Worm (Caenorhabditis elegans) whole organism, L4 larva: ENCODE results near the gene T24D8.6.
A peak's percentile ranks its signal among the peaks of the same experiment; 100 is the strongest.

Source experiments
- F37D6.2 ChIP-seq: sonication (generic microtip); optimal IDR thresholded peaks from 2 replicates; lab custom pipeline; 2016; ENCODE audit warnings: mild to moderate bottlenecking, missing genetic modification characterization, missing compliant biosample characterization
- F44E2.7 ChIP-seq: fragments of 200-800 bp; sonication (Bioruptor generic); IDR thresholded peaks from 2 replicates; pipeline ENCODE4 v2.1.2; 2022; ENCODE audit warnings: missing genetic modification characterization, missing compliant biosample characterization
- Y75B8A.6 ChIP-seq: fragments of 200-800 bp; sonication (Bioruptor generic); IDR thresholded peaks from 2 replicates; pipeline ENCODE4 v1.3.6; 2022; ENCODE audit warnings: missing genetic modification reagents, missing genetic modification characterization, missing compliant biosample characterization
- ZK546.5 ChIP-seq, 2 experiments: sonication (generic microtip); optimal IDR thresholded peaks; 2 replicates each; lab custom pipeline; 2017; ENCODE audit warnings: missing biosample characterization in 2 of 2, missing genetic modification characterization in 2 of 2
- aha-1 ChIP-seq: fragments of 150-350 bp; peaks from one replicate; lab custom pipeline; 2014; ENCODE audit warnings: missing biosample characterization, missing genetic modification characterization
- aly-2 ChIP-seq: sonication (generic microtip); optimal IDR thresholded peaks from 2 replicates; lab custom pipeline; 2018; ENCODE audit warnings: missing biosample characterization, missing genetic modification characterization
- ama-1 ChIP-seq: fragments of 150-350 bp; optimal IDR thresholded peaks from 2 replicates; lab custom pipeline; 2014; ENCODE audit warnings: inconsistent platforms, mixed read lengths
- arid-1 ChIP-seq: fragments of 200-800 bp; sonication (Bioruptor generic); conservative IDR thresholded peaks from 2 replicates; pipeline ENCODE4 v1.3.6; 2022; ENCODE audit warnings: missing genetic modification reagents, missing genetic modification characterization, missing compliant biosample characterization
- ceh-20 ChIP-seq: fragments of 200-800 bp; sonication (Bioruptor generic); IDR thresholded peaks from 2 replicates; pipeline ENCODE4 v1.3.6; 2022; ENCODE audit warnings: missing genetic modification reagents, missing genetic modification characterization, missing compliant biosample characterization
- ceh-28 ChIP-seq: fragments of 150-350 bp; optimal IDR thresholded peaks from 2 replicates; lab custom pipeline; 2014; ENCODE audit warnings: missing biosample characterization, missing genetic modification reagents, missing genetic modification characterization
- ceh-32 ChIP-seq: sonication (generic microtip); optimal IDR thresholded peaks from 2 replicates; lab custom pipeline; 2016; ENCODE audit warnings: mild to moderate bottlenecking, missing genetic modification characterization, missing compliant biosample characterization; ENCODE audit not compliant: poor library complexity
- ceh-44 ChIP-seq: fragments of 200-800 bp; sonication (Bioruptor generic); IDR thresholded peaks from 2 replicates; pipeline ENCODE4 v1.3.6; 2022; ENCODE audit warnings: missing genetic modification reagents, missing genetic modification characterization, missing compliant biosample characterization
- ces-1 ChIP-seq: fragments of 150-350 bp; sonication (generic microtip); optimal IDR thresholded peaks from 4 replicates; lab custom pipeline; 2014; ENCODE audit warnings: missing biosample characterization, missing genetic modification reagents, missing genetic modification characterization
- cey-2 ChIP-seq: sonication (generic microtip); optimal IDR thresholded peaks from 3 replicates; lab custom pipeline; 2017; ENCODE audit warnings: missing genetic modification characterization, mild to moderate bottlenecking, missing compliant biosample characterization, antibody characterized with exemption, borderline replicate concordance; ENCODE audit not compliant: insufficient read depth
- daf-12 ChIP-seq: fragments of 150-350 bp; optimal IDR thresholded peaks from 2 replicates; lab custom pipeline; 2014; ENCODE audit warnings: missing biosample characterization, missing genetic modification reagents, missing genetic modification characterization
- daf-16 ChIP-seq, 3 experiments: sonication (generic microtip); optimal IDR thresholded peaks; 2 replicates each; lab custom pipeline; 2016 to 2017; ENCODE audit warnings: missing genetic modification characterization in 3 of 3, missing genetic modification reagents in 3 of 3, mild to moderate bottlenecking in 2 of 3, missing compliant biosample characterization in 2 of 3, missing biosample characterization in 1 of 3, moderate library complexity in 1 of 3
- dmd-6 ChIP-seq: fragments of 200-800 bp; sonication (Bioruptor generic); IDR thresholded peaks from 2 replicates; pipeline ENCODE4 v1.3.6; 2022; ENCODE audit warnings: missing genetic modification reagents, missing genetic modification characterization, missing compliant biosample characterization
- dmd-9 ChIP-seq: fragments of 200-800 bp; sonication (Bioruptor generic); IDR thresholded peaks from 2 replicates; pipeline ENCODE4 v1.3.6; 2022; ENCODE audit warnings: missing genetic modification reagents, missing genetic modification characterization, missing compliant biosample characterization
- duxl-1 ChIP-seq: sonication (generic microtip); optimal IDR thresholded peaks from 2 replicates; lab custom pipeline; 2016; ENCODE audit warnings: mild to moderate bottlenecking, missing genetic modification characterization, moderate library complexity, missing compliant biosample characterization; ENCODE audit not compliant: poor library complexity
- egl-27 ChIP-seq: sonication (generic microtip); optimal IDR thresholded peaks from 3 replicates; lab custom pipeline; 2017; ENCODE audit warnings: missing biosample characterization, missing genetic modification reagents, missing genetic modification characterization
- egl-43 ChIP-seq: fragments of 200-800 bp; sonication (Bioruptor generic); IDR thresholded peaks from 2 replicates; pipeline ENCODE4 v1.3.6; 2022; ENCODE audit warnings: missing genetic modification reagents, missing genetic modification characterization, missing compliant biosample characterization
- fkh-10 ChIP-seq: fragments of 150-350 bp; optimal IDR thresholded peaks from 2 replicates; lab custom pipeline; 2014; ENCODE audit warnings: missing biosample characterization, missing genetic modification reagents, missing genetic modification characterization
- hlh-11 ChIP-seq: fragments of 200-800 bp; sonication (Bioruptor generic); optimal IDR thresholded peaks from 2 replicates; lab custom pipeline; 2018; ENCODE audit warnings: mild to moderate bottlenecking, missing genetic modification characterization, missing compliant biosample characterization
- hlh-30 ChIP-seq: sonication (generic microtip); optimal IDR thresholded peaks from 2 replicates; lab custom pipeline; 2017; ENCODE audit warnings: antibody characterized with exemption, mild to moderate bottlenecking, missing genetic modification characterization, missing compliant biosample characterization; ENCODE audit not compliant: insufficient read depth
- hmg-1.1 ChIP-seq: fragments of 200-800 bp; sonication (Bioruptor generic); IDR thresholded peaks from 2 replicates; pipeline ENCODE4 v1.3.6; 2022; ENCODE audit warnings: missing genetic modification reagents, missing genetic modification characterization, missing compliant biosample characterization
- jun-1 ChIP-seq: fragments of 150-350 bp; optimal IDR thresholded peaks from 2 replicates; lab custom pipeline; 2014; ENCODE audit warnings: missing biosample characterization, missing genetic modification reagents, missing genetic modification characterization
- lin-39 ChIP-seq: fragments of 150-350 bp; optimal IDR thresholded peaks from 2 replicates; lab custom pipeline; 2014; ENCODE audit warnings: missing biosample characterization, missing genetic modification reagents, missing genetic modification characterization
- mdl-1 ChIP-seq, 2 experiments: fragments of 150-350 bp in 1 of 2; sonication (generic microtip) in 1 of 2; optimal IDR thresholded peaks; 2 replicates each; lab custom pipeline; 2014 to 2017; ENCODE audit warnings: missing biosample characterization in 2 of 2, missing genetic modification characterization in 2 of 2
- mep-1 ChIP-seq: fragments of 150-350 bp; sonication (generic microtip); optimal IDR thresholded peaks from 3 replicates; lab custom pipeline; 2014; ENCODE audit warnings: missing biosample characterization, missing genetic modification characterization
- mxl-3 ChIP-seq: fragments of 200-800 bp; sonication (Bioruptor generic); optimal IDR thresholded peaks from 2 replicates; lab custom pipeline; 2018; ENCODE audit warnings: mild to moderate bottlenecking, missing genetic modification characterization, missing compliant biosample characterization
- nhr-10 ChIP-seq: fragments of 150-350 bp; optimal IDR thresholded peaks from 2 replicates; lab custom pipeline; 2014; ENCODE audit warnings: missing biosample characterization, missing genetic modification characterization
- nhr-102 ChIP-seq: sonication (generic microtip); optimal IDR thresholded peaks from 2 replicates; lab custom pipeline; 2016; ENCODE audit warnings: mild to moderate bottlenecking, missing genetic modification characterization, moderate library complexity, missing compliant biosample characterization
- nhr-11 ChIP-seq: fragments of 150-350 bp; optimal IDR thresholded peaks from 2 replicates; lab custom pipeline; 2014; ENCODE audit warnings: missing biosample characterization, missing genetic modification characterization
- nhr-237 ChIP-seq: sonication (generic microtip); optimal IDR thresholded peaks from 2 replicates; lab custom pipeline; 2017; ENCODE audit warnings: missing biosample characterization, missing genetic modification characterization
- nhr-25 ChIP-seq: sonication (generic microtip); optimal IDR thresholded peaks from 2 replicates; lab custom pipeline; 2017; ENCODE audit warnings: missing genetic modification characterization, mild to moderate bottlenecking, missing compliant biosample characterization, antibody characterized with exemption, moderate library complexity, borderline replicate concordance; ENCODE audit not compliant: insufficient read depth
- nhr-28 ChIP-seq: fragments of 150-350 bp; optimal IDR thresholded peaks from 2 replicates; lab custom pipeline; 2014; ENCODE audit warnings: missing biosample characterization, missing genetic modification characterization
- nhr-42 ChIP-seq: fragments of 200-800 bp; sonication (Bioruptor generic); IDR thresholded peaks from 2 replicates; pipeline ENCODE4 v1.3.6; 2022; ENCODE audit warnings: missing genetic modification characterization, missing compliant biosample characterization
- nhr-76 ChIP-seq: fragments of 150-350 bp; optimal IDR thresholded peaks from 2 replicates; lab custom pipeline; 2014; ENCODE audit warnings: missing biosample characterization, missing genetic modification characterization
- pha-4 ChIP-seq, 2 experiments: fragments of 150-350 bp in 1 of 2; fragments of 200-800 bp in 1 of 2; sonication (Bioruptor generic) in 1 of 2; IDR thresholded peaks in 1 of 2; optimal IDR thresholded peaks in 1 of 2; 2 replicates each; pipeline versions ENCODE4 v1.3.6 to Lab custom; 2014 to 2022; ENCODE audit warnings: missing genetic modification characterization in 2 of 2, missing genetic modification reagents in 2 of 2, missing biosample characterization in 1 of 2, missing compliant biosample characterization in 1 of 2
- php-3 ChIP-seq: fragments of 200-800 bp; sonication (Bioruptor generic); IDR thresholded peaks from 2 replicates; pipeline ENCODE4 v1.3.6; 2022; ENCODE audit warnings: missing genetic modification reagents, missing genetic modification characterization, missing compliant biosample characterization
- pqm-1 ChIP-seq: sonication (generic microtip); optimal IDR thresholded peaks from 2 replicates; lab custom pipeline; 2017; ENCODE audit warnings: missing biosample characterization, missing genetic modification characterization
- set-16 ChIP-seq: fragments of 200-800 bp; sonication (Bioruptor generic); IDR thresholded peaks from 2 replicates; pipeline ENCODE4 v1.3.6; 2022; ENCODE audit warnings: missing genetic modification reagents, missing genetic modification characterization, missing compliant biosample characterization
- snpc-4 ChIP-seq: fragments of 150-350 bp; optimal IDR thresholded peaks from 2 replicates; lab custom pipeline; 2014; ENCODE audit warnings: missing biosample characterization, missing genetic modification characterization
- zfp-2 ChIP-seq: sonication (generic microtip); optimal IDR thresholded peaks from 2 replicates; lab custom pipeline; 2016; ENCODE audit warnings: mild to moderate bottlenecking, missing genetic modification characterization, missing compliant biosample characterization
- zip-2 ChIP-seq: fragments of 150-350 bp; optimal IDR thresholded peaks from 2 replicates; lab custom pipeline; 2014; ENCODE audit warnings: missing biosample characterization, missing genetic modification characterization
- ztf-7 ChIP-seq: fragments of 150-350 bp; optimal IDR thresholded peaks from 2 replicates; lab custom pipeline; 2014; ENCODE audit warnings: missing biosample characterization, missing genetic modification characterization

The T24D8.6 gene

DNA sequence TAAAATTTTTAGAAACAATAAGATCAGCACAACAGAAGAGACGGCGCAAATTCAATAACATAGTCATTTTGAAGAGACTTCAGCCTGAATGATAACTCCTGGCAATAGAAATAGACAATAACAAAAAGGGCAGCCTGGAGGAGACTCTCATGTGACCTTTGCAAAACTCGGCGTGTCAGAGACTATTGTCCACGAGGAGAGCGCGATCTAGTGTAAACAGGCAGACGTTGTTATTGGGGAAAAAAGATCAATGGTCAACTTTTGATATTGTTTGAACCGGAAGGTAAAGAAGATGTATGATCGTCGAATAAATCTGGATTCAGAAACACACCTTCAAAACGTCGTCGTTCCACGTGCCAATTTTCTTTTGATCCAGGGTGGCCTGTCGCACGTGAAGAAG, 49.6 kb downstream of the T24D8.6 start:
- no peak for TF ChIP-seq aly-2 (tag; lab: Kevin White, UChicago)
- TF ChIP-seq ZK546.5 (tag; optimal IDR thresholded peaks at IDR 0.05; lab: Kevin White, UChicago): no peak
- no peak for TF ChIP-seq ceh-20 (GFP tag; lab: Robert Waterston, UW)
- no peak for TF ChIP-seq Y75B8A.6 (GFP tag; lab: Robert Waterston, UW)
- TF ChIP-seq lin-39 (tag; lab: Kevin White, UChicago): no peak
- no peak for TF ChIP-seq ceh-44 (GFP tag; lab: Robert Waterston, UW)
- TF ChIP-seq zip-2 (tag; lab: Kevin White, UChicago): no peak
- no peak for TF ChIP-seq mep-1 (tag; lab: Kevin White, UChicago)
- TF ChIP-seq F37D6.2 (tag; lab: Kevin White, UChicago): no peak
- TF ChIP-seq dmd-9 (GFP tag; lab: Robert Waterston, UW): no peak
- TF ChIP-seq fkh-10 (GFP tag; lab: Kevin White, UChicago): no peak
- TF ChIP-seq arid-1 (GFP tag; lab: Robert Waterston, UW): no peak
- no peak for TF ChIP-seq mxl-3 (GFP tag; lab: Kevin White, UChicago)
- TF ChIP-seq ces-1 (GFP tag; lab: Kevin White, UChicago): no peak
- no peak for TF ChIP-seq nhr-10 (tag; lab: Kevin White, UChicago)
- no peak for TF ChIP-seq jun-1 (tag; lab: Kevin White, UChicago)
- no peak for TF ChIP-seq ceh-28 (tag; lab: Kevin White, UChicago)
- no peak for TF ChIP-seq pqm-1
- TF ChIP-seq nhr-102: no peak
- TF ChIP-seq dmd-6: peak; percentile 27; the same call in 1 of the 2 replicates
- TF ChIP-seq daf-12: no peak
- TF ChIP-seq daf-16 (GFP tag; optimal IDR thresholded peaks at IDR 0.05; lab: Kevin White, UChicago): peak in 1 of 2 experiments; percentile 97
- peak; percentile 89 for TF ChIP-seq daf-16 (tag; optimal IDR thresholded peaks at IDR 0.05; lab: Kevin White, UChicago)
- no peak for TF ChIP-seq nhr-237 (tag; lab: Kevin White, UChicago)
- TF ChIP-seq mdl-1 (tag; optimal IDR thresholded peaks at IDR 0.05; lab: Kevin White, UChicago): peak in 1 of 2 experiments; percentile 74
- TF ChIP-seq php-3 (GFP tag; lab: Robert Waterston, UW): no peak
- TF ChIP-seq cey-2 (tag; lab: Kevin White, UChicago): no peak
- no peak for TF ChIP-seq egl-43
- TF ChIP-seq nhr-25 (tag; lab: Kevin White, UChicago): no peak
- TF ChIP-seq hlh-11 (tag; lab: Kevin White, UChicago): peak; percentile 56
- TF ChIP-seq egl-27 (tag; lab: Kevin White, UChicago): no peak
- no peak for TF ChIP-seq duxl-1 (tag; lab: Kevin White, UChicago)
- no peak for TF ChIP-seq F44E2.7 (GFP tag; lab: Robert Waterston, UW)
- no peak for TF ChIP-seq ztf-7 (tag; lab: Kevin White, UChicago)
- peak; percentile 0 for TF ChIP-seq nhr-11 (tag; lab: Kevin White, UChicago)
- peak; percentile 84 for TF ChIP-seq hlh-30 (tag; lab: Kevin White, UChicago)
- 0 out of 2 replicates have a peak, but pooled peaks have one; percentile 15 for TF ChIP-seq hmg-1.1
- TF ChIP-seq set-16: no peak
- TF ChIP-seq nhr-28 (tag; lab: Kevin White, UChicago): peak; percentile 75
- TF ChIP-seq pha-4 (GFP tag; IDR thresholded peaks at IDR 0.05; lab: Robert Waterston, UW): no peak
- TF ChIP-seq pha-4 (tag; optimal IDR thresholded peaks at IDR 0.05; lab: Kevin White, UChicago): peak; percentile 60
- TF ChIP-seq aha-1 (tag; lab: Kevin White, UChicago): peak; percentile 66
- TF ChIP-seq ama-1 (lab: Kevin White, UChicago): no peak
- TF ChIP-seq nhr-76 (tag; lab: Kevin White, UChicago): no peak
- TF ChIP-seq snpc-4: no peak
- TF ChIP-seq nhr-42 (GFP tag; lab: Robert Waterston, UW): no peak
- no peak for TF ChIP-seq zfp-2 (tag; lab: Kevin White, UChicago)
- no peak for TF ChIP-seq ceh-32 (tag; lab: Kevin White, UChicago)
